Worm (Caenorhabditis elegans) whole organism, L1 larva: ENCODE results near the gene clec-20.

ENCODE experiments used
- alr-1 ChIP-seq: fragments of 200-800 bp; sonication (Bioruptor generic); optimal IDR thresholded peaks from 2 replicates; lab custom pipeline; 2018; ENCODE audit warnings: borderline replicate concordance, mild to moderate bottlenecking, missing genetic modification characterization, missing compliant biosample characterization
- elt-2 ChIP-seq: sonication (generic microtip); optimal IDR thresholded peaks from 2 replicates; lab custom pipeline; 2016; ENCODE audit warnings: missing genetic modification characterization, mild to moderate bottlenecking, inconsistent platforms, missing compliant biosample characterization, missing genetic modification reagents
- nhr-76 ChIP-seq: sonication (generic microtip); optimal IDR thresholded peaks from 2 replicates; lab custom pipeline; 2017; ENCODE audit warnings: missing biosample characterization, missing genetic modification characterization
- pag-3 ChIP-seq: sonication (generic microtip); optimal IDR thresholded peaks from 2 replicates; lab custom pipeline; 2017; ENCODE audit warnings: missing genetic modification characterization, mild to moderate bottlenecking, missing compliant biosample characterization, antibody characterized with exemption, borderline replicate concordance; ENCODE audit not compliant: insufficient read depth
- snpc-4 ChIP-seq: fragments of 150-350 bp; optimal IDR thresholded peaks from 2 replicates; lab custom pipeline; 2014; ENCODE audit warnings: missing biosample characterization, missing genetic modification characterization
- tlp-1 ChIP-seq: fragments of 150-350 bp; optimal IDR thresholded peaks from 2 replicates; lab custom pipeline; 2014; ENCODE audit warnings: missing biosample characterization, missing genetic modification characterization
- zag-1 ChIP-seq: fragments of 150-350 bp; optimal IDR thresholded peaks from 2 replicates; lab custom pipeline; 2014; ENCODE audit warnings: missing biosample characterization, missing genetic modification characterization
- ztf-11 ChIP-seq, 2 experiments: sonication (generic microtip); optimal IDR thresholded peaks; 2 replicates each; lab custom pipeline; 2016 to 2017; ENCODE audit warnings: missing genetic modification characterization in 2 of 2, missing biosample characterization in 1 of 2, missing compliant biosample characterization in 1 of 2
- ztf-4 ChIP-seq: fragments of 150-350 bp; optimal IDR thresholded peaks from 2 replicates; lab custom pipeline; 2014; ENCODE audit warnings: missing biosample characterization, missing genetic modification characterization

ce11 chrII:1621795-1622194, 26.8 kb upstream of the clec-20 start:
- TF ChIP-seq nhr-76 (no peak), ztf-4 (tag; lab: Kevin White, UChicago) (no peak), elt-2 (tag; lab: Kevin White, UChicago) (peak; percentile 90), pag-3 (tag; lab: Kevin White, UChicago) (no peak), ztf-11 (tag; optimal IDR thresholded peaks at IDR 0.05; lab: Kevin White, UChicago) (no peak), tlp-1 (no peak), alr-1 (tag; lab: Kevin White, UChicago) (no peak), zag-1 (tag; lab: Kevin White, UChicago) (no peak), snpc-4 (tag; lab: Kevin White, UChicago) (no peak)
